Fruit fly (Drosophila melanogaster) whole organism, embryonic: ENCODE results near the gene Trm7-34.

Source experiments
- BEAF-32 ChIP-seq: fragments of 200-800 bp; sonication (Bioruptor generic); optimal IDR thresholded peaks from 3 replicates; lab custom pipeline; 2017; ENCODE audit warnings: missing biosample characterization, missing genetic modification characterization, mild to moderate bottlenecking, moderate library complexity, missing genetic modification reagents
- CG10543 ChIP-seq: fragments of 200-800 bp; sonication (Bioruptor generic); optimal IDR thresholded peaks from 3 replicates; lab custom pipeline; 2017; ENCODE audit warnings: missing biosample characterization, mild to moderate bottlenecking, missing genetic modification characterization, moderate library complexity
- CG10979 ChIP-seq: fragments of 200-800 bp; sonication (Bioruptor generic); optimal IDR thresholded peaks from 2 replicates; lab custom pipeline; 2018; ENCODE audit warnings: missing biosample characterization, mild to moderate bottlenecking, missing genetic modification characterization, moderate library complexity
- CG12391 ChIP-seq: fragments of 200-800 bp; sonication (Bioruptor generic); optimal IDR thresholded peaks from 3 replicates; lab custom pipeline; 2018; ENCODE audit warnings: missing biosample characterization, mild to moderate bottlenecking, missing genetic modification characterization, moderate library complexity
- CG13424 ChIP-seq: fragments of 200-800 bp; sonication (Bioruptor generic); optimal IDR thresholded peaks from 2 replicates; lab custom pipeline; 2019; ENCODE audit warnings: missing biosample characterization, mild to moderate bottlenecking, missing genetic modification characterization, moderate library complexity
- CG14014 ChIP-seq: fragments of 200-800 bp; sonication (Bioruptor generic); IDR thresholded peaks from 2 replicates; pipeline ENCODE4 v1.3.6; 2022; ENCODE audit warnings: missing biosample characterization, missing genetic modification characterization
- CG14710 ChIP-seq: fragments of 200-800 bp; sonication (Bioruptor generic); optimal IDR thresholded peaks from 3 replicates; lab custom pipeline; 2019; ENCODE audit warnings: missing biosample characterization, mild to moderate bottlenecking, missing genetic modification characterization, moderate library complexity
- CG15514 ChIP-seq: fragments of 200-800 bp; sonication (Bioruptor generic); optimal IDR thresholded peaks from 3 replicates; lab custom pipeline; 2017; ENCODE audit warnings: missing biosample characterization, missing genetic modification characterization, mild to moderate bottlenecking, moderate library complexity, missing genetic modification reagents
- CG15696 ChIP-seq: fragments of 200-800 bp; sonication (Bioruptor generic); optimal IDR thresholded peaks from 2 replicates; lab custom pipeline; 2019; ENCODE audit warnings: missing biosample characterization, mild to moderate bottlenecking, missing genetic modification characterization, moderate library complexity
- CG1603 ChIP-seq: fragments of 200-800 bp; sonication (Bioruptor generic); optimal IDR thresholded peaks from 2 replicates; lab custom pipeline; 2019; ENCODE audit warnings: missing biosample characterization, mild to moderate bottlenecking, missing genetic modification characterization, moderate library complexity
- CG17829 ChIP-seq: fragments of 200-800 bp; optimal IDR thresholded peaks from 2 replicates; lab custom pipeline; 2019; ENCODE audit warnings: missing biosample characterization, mild to moderate bottlenecking, missing genetic modification characterization, moderate library complexity
- CG1792 ChIP-seq: fragments of 200-800 bp; sonication (Bioruptor generic); optimal IDR thresholded peaks from 2 replicates; lab custom pipeline; 2016; ENCODE audit warnings: missing biosample characterization, missing genetic modification characterization
- CG18764 ChIP-seq: fragments of 200-800 bp; sonication (Bioruptor generic); optimal IDR thresholded peaks from 3 replicates; lab custom pipeline; 2016; ENCODE audit warnings: missing biosample characterization, missing genetic modification characterization
- CG2116 ChIP-seq: fragments of 200-800 bp; sonication (Bioruptor generic); optimal IDR thresholded peaks from 3 replicates; lab custom pipeline; 2018; ENCODE audit warnings: missing biosample characterization, mild to moderate bottlenecking, missing genetic modification characterization
- CG3847 ChIP-seq: fragments of 200-800 bp; sonication (Bioruptor generic); IDR thresholded peaks from 2 replicates; pipeline ENCODE4 v1.3.6; 2022; ENCODE audit warnings: missing biosample characterization, missing genetic modification characterization
- CG4617 ChIP-seq: fragments of 200-800 bp; sonication (Bioruptor generic); optimal IDR thresholded peaks from 3 replicates; lab custom pipeline; 2016; ENCODE audit warnings: missing biosample characterization, missing genetic modification characterization, borderline replicate concordance
- CG6791 ChIP-seq: fragments of 200-800 bp; sonication (Bioruptor generic); IDR thresholded peaks from 3 replicates; pipeline ENCODE4 v1.3.6; 2022; ENCODE audit warnings: missing biosample characterization, missing genetic modification characterization; ENCODE audit not compliant: partially characterized antibody
- CG7839 ChIP-seq: fragments of 200-800 bp; sonication (Bioruptor generic); optimal IDR thresholded peaks from 3 replicates; lab custom pipeline; 2018; ENCODE audit warnings: missing biosample characterization, mild to moderate bottlenecking, missing genetic modification characterization, moderate library complexity
- CG9797 ChIP-seq: fragments of 200-800 bp; sonication (Bioruptor generic); optimal IDR thresholded peaks from 3 replicates; lab custom pipeline; 2018; ENCODE audit warnings: missing biosample characterization, mild to moderate bottlenecking, missing genetic modification characterization
- Dip3 ChIP-seq: fragments of 200-800 bp; sonication (Bioruptor generic); optimal IDR thresholded peaks from 3 replicates; lab custom pipeline; 2016; ENCODE audit warnings: missing biosample characterization, missing genetic modification characterization
- Dll ChIP-seq: fragments of 200-800 bp; sonication (Bioruptor generic); IDR thresholded peaks from 4 replicates; pipeline ENCODE4 v1.3.6; 2022; ENCODE audit warnings: missing biosample characterization, missing genetic modification characterization; ENCODE audit not compliant: partially characterized antibody
- Ets97D ChIP-seq: fragments of 200-800 bp; sonication (Bioruptor generic); optimal IDR thresholded peaks from 3 replicates; lab custom pipeline; 2016; ENCODE audit warnings: missing biosample characterization, missing genetic modification characterization
- HLH4C ChIP-seq: fragments of 200-800 bp; sonication (Bioruptor generic); IDR thresholded peaks from 3 replicates; pipeline ENCODE4 v1.3.6; 2022; ENCODE audit warnings: missing biosample characterization, missing genetic modification characterization; ENCODE audit not compliant: partially characterized antibody
- Hr3 ChIP-seq: fragments of 200-800 bp; sonication (Bioruptor generic); optimal IDR thresholded peaks from 3 replicates; lab custom pipeline; 2016; ENCODE audit warnings: missing biosample characterization, missing genetic modification characterization
- MBD-R2 ChIP-seq: fragments of 200-800 bp; sonication (Bioruptor generic); IDR thresholded peaks from 2 replicates; pipeline ENCODE4 v1.3.6; 2022; ENCODE audit warnings: missing biosample characterization, missing genetic modification characterization
- MESR4 ChIP-seq: fragments of 200-800 bp; sonication (Bioruptor generic); optimal IDR thresholded peaks from 2 replicates; lab custom pipeline; 2018; ENCODE audit warnings: missing biosample characterization, mild to moderate bottlenecking, missing genetic modification characterization, moderate library complexity
- Med ChIP-seq: fragments of 200-800 bp; sonication (Bioruptor generic); peaks from one replicate; lab custom pipeline; 2016; ENCODE audit warnings: missing biosample characterization, missing genetic modification characterization, mild to moderate bottlenecking, inconsistent platforms, moderate library complexity
- Myb ChIP-seq: fragments of 200-800 bp; sonication (Bioruptor generic); optimal IDR thresholded peaks from 2 replicates; lab custom pipeline; 2016; ENCODE audit warnings: missing biosample characterization, missing genetic modification characterization
- Nf-YC ChIP-seq: fragments of 200-800 bp; optimal IDR thresholded peaks from 3 replicates; lab custom pipeline; 2019; ENCODE audit warnings: missing biosample characterization, mild to moderate bottlenecking, missing genetic modification characterization, moderate library complexity
- PHDP ChIP-seq: fragments of 200-800 bp; sonication (Bioruptor generic); optimal IDR thresholded peaks from 3 replicates; lab custom pipeline; 2018; ENCODE audit warnings: missing biosample characterization, mild to moderate bottlenecking, missing genetic modification characterization, moderate library complexity
- Scr ChIP-seq: fragments of 200-800 bp; sonication (Bioruptor generic); IDR thresholded peaks from 2 replicates; pipeline ENCODE4 v1.3.6; 2022; ENCODE audit warnings: missing biosample characterization, missing genetic modification characterization; ENCODE audit not compliant: partially characterized antibody
- Sry-δ ChIP-seq: fragments of 200-800 bp; sonication (Bioruptor generic); optimal IDR thresholded peaks from 2 replicates; lab custom pipeline; 2016; ENCODE audit warnings: missing biosample characterization, missing genetic modification characterization
- Xrp1 ChIP-seq: fragments of 200-800 bp; sonication (Bioruptor generic); IDR thresholded peaks from 2 replicates; pipeline ENCODE4 v1.3.6; 2022; ENCODE audit warnings: missing biosample characterization, missing genetic modification characterization
- bbx ChIP-seq: fragments of 200-800 bp; sonication (Bioruptor generic); IDR thresholded peaks from 2 replicates; pipeline ENCODE4 v1.3.6; 2022; ENCODE audit warnings: missing biosample characterization, missing genetic modification characterization; ENCODE audit not compliant: partially characterized antibody
- bigmax ChIP-seq: fragments of 200-800 bp; sonication (Bioruptor generic); optimal IDR thresholded peaks from 2 replicates; lab custom pipeline; 2018; ENCODE audit warnings: missing biosample characterization, mild to moderate bottlenecking, missing genetic modification characterization
- btn ChIP-seq: fragments of 200-800 bp; sonication (Bioruptor generic); optimal IDR thresholded peaks from 2 replicates; lab custom pipeline; 2016; ENCODE audit warnings: missing biosample characterization, missing genetic modification characterization
- ci ChIP-seq: fragments of 200-800 bp; sonication (Bioruptor generic); IDR thresholded peaks from 3 replicates; pipeline ENCODE4 v1.3.6; 2022; ENCODE audit warnings: missing biosample characterization, missing genetic modification characterization
- fd64A ChIP-seq: fragments of 200-800 bp; sonication (Bioruptor generic); optimal IDR thresholded peaks from 3 replicates; lab custom pipeline; 2018; ENCODE audit warnings: missing biosample characterization, mild to moderate bottlenecking, missing genetic modification characterization
- gfzf ChIP-seq: fragments of 200-800 bp; sonication (Bioruptor generic); optimal IDR thresholded peaks from 2 replicates; lab custom pipeline; 2016; ENCODE audit warnings: missing biosample characterization, mild to moderate bottlenecking, missing genetic modification characterization, moderate library complexity
- grau ChIP-seq: fragments of 200-800 bp; optimal IDR thresholded peaks from 3 replicates; lab custom pipeline; 2019; ENCODE audit warnings: missing biosample characterization, mild to moderate bottlenecking, missing genetic modification characterization, moderate library complexity
- lbe ChIP-seq: fragments of 200-800 bp; sonication (Bioruptor generic); optimal IDR thresholded peaks from 2 replicates; lab custom pipeline; 2016; ENCODE audit warnings: missing biosample characterization, mild to moderate bottlenecking, missing genetic modification characterization
- pzg ChIP-seq: fragments of 200-800 bp; sonication (Bioruptor generic); optimal IDR thresholded peaks from 3 replicates; lab custom pipeline; 2018; ENCODE audit warnings: missing biosample characterization, mild to moderate bottlenecking, missing genetic modification characterization, moderate library complexity
- sc ChIP-seq, 3 experiments: fragments of >200 bp in 2 of 3; fragments of 200-800 bp in 1 of 3; sonication (Bioruptor generic) in 1 of 3; optimal IDR thresholded peaks; 2 replicates in 2 of 3; 3 replicates in 1 of 3; lab custom pipeline; 2017; ENCODE audit warnings: mild to moderate bottlenecking in 1 of 3, missing biosample characterization in 1 of 3, missing genetic modification characterization in 1 of 3, missing genetic modification reagents in 1 of 3
- sens ChIP-seq: fragments of 200-800 bp; sonication (Bioruptor generic); peaks from one replicate; lab custom pipeline; 2016; ENCODE audit warnings: missing biosample characterization, missing genetic modification characterization
- slbo ChIP-seq: fragments of 200-800 bp; sonication (Bioruptor generic); IDR thresholded peaks from 2 replicates; pipeline ENCODE4 v1.3.6; 2022; ENCODE audit warnings: missing biosample characterization, missing genetic modification characterization
- sob ChIP-seq: fragments of 200-800 bp; sonication (Bioruptor generic); IDR thresholded peaks from 2 replicates; pipeline ENCODE4 v1.3.6; 2022; ENCODE audit warnings: missing biosample characterization, missing genetic modification characterization
- sug ChIP-seq: fragments of 200-800 bp; optimal IDR thresholded peaks from 2 replicates; lab custom pipeline; 2019; ENCODE audit warnings: missing biosample characterization, mild to moderate bottlenecking, missing genetic modification characterization, moderate library complexity
- unc-4 ChIP-seq: fragments of 200-800 bp; sonication (Bioruptor generic); IDR thresholded peaks from 2 replicates; pipeline ENCODE4 v1.3.6; 2022; ENCODE audit warnings: missing biosample characterization, missing genetic modification characterization; ENCODE audit not compliant: partially characterized antibody

Gene Trm7-34

dm6 chr3R:21130050-21130449 is 3.6 kb downstream of the Trm7-34 start, which contains the start of gene Ice2 (continued):
- TF ChIP-seq CG3847 (GFP tag; lab: Robert Waterston, UW) (no peak; the same call in 1 of the 2 replicates), CG17829 (tag; lab: Kevin White, UChicago) (peak; percentile 45), HLH4C (GFP tag; lab: Robert Waterston, UW) (peak; percentile 35; the same call in 1 of the 3 replicates), pzg (GFP tag; lab: Kevin White, UChicago) (peak; percentile 61), CG15514 (GFP tag; lab: Kevin White, UChicago) (peak; percentile 92), unc-4 (GFP tag; lab: Robert Waterston, UW) (peak; percentile 53; the same call in 1 of the 2 replicates), PHDP (tag; lab: Kevin White, UChicago) (peak; percentile 10), Hr3 (GFP tag; lab: Kevin White, UChicago) (no peak), bbx (GFP tag; lab: Robert Waterston, UW) (peak; percentile 38; the same call in 1 of the 2 replicates), lbe (GFP tag; lab: Kevin White, UChicago) (peak; percentile 37), CG10979 (tag; lab: Kevin White, UChicago) (peak; percentile 5), Nf-YC (tag; lab: Kevin White, UChicago) (peak; percentile 2), slbo (GFP tag; lab: Robert Waterston, UW) (0 out of 2 replicates have a peak, but pooled peaks have one; percentile 34), Dll (peak; percentile 42; the same call in 1 of the 4 replicates), CG14014 (peak; percentile 33; the same call in 1 of the 2 replicates), BEAF-32 (GFP tag; lab: Kevin White, UChicago) (peak; percentile 53), sob (GFP tag; lab: Robert Waterston, UW) (peak; percentile 38), CG9797 (GFP tag; lab: Kevin White, UChicago) (peak; percentile 63), CG6791 (GFP tag; lab: Robert Waterston, UW) (peak; percentile 57; the same call in 2 of the 3 replicates), gfzf (GFP tag; lab: Kevin White, UChicago) (peak; percentile 75), CG7839 (tag; lab: Kevin White, UChicago) (no peak), sc (optimal IDR thresholded peaks at IDR 0.05; lab: Kevin White, UChicago) (no peak), sc (GFP tag; optimal IDR thresholded peaks at IDR 0.05; lab: Kevin White, UChicago) (no peak), fd64A (GFP tag; lab: Kevin White, UChicago) (no peak), MBD-R2 (GFP tag; lab: Robert Waterston, UW) (peak; percentile 57), CG2116 (GFP tag; lab: Kevin White, UChicago) (peak; percentile 67), bigmax (no peak), CG12391 (tag; lab: Kevin White, UChicago) (peak; percentile 9), CG14710 (peak; percentile 52), Xrp1 (GFP tag; lab: Robert Waterston, UW) (peak; percentile 25; the same call in 1 of the 2 replicates), Ets97D (peak; percentile 61), Med (GFP tag; lab: Kevin White, UChicago) (peak; percentile 76), CG10543 (GFP tag; lab: Kevin White, UChicago) (no peak), btn (GFP tag; lab: Kevin White, UChicago) (no peak), Scr (GFP tag; lab: Robert Waterston, UW) (peak; percentile 35), CG13424 (tag; lab: Kevin White, UChicago) (peak; percentile 41), CG18764 (GFP tag; lab: Kevin White, UChicago) (peak; percentile 99), sug (tag; lab: Kevin White, UChicago) (peak; percentile 21), CG15696 (tag; lab: Kevin White, UChicago) (peak; percentile 7), Sry-δ (peak; percentile 49), sens (GFP tag; lab: Kevin White, UChicago) (peak; percentile 74), grau (tag; lab: Kevin White, UChicago) (no peak), Myb (GFP tag; lab: Kevin White, UChicago) (peak; percentile 96), CG1603 (tag; lab: Kevin White, UChicago) (peak; percentile 49), CG4617 (GFP tag; lab: Kevin White, UChicago) (peak; percentile 56), MESR4 (GFP tag; lab: Kevin White, UChicago) (peak; percentile 23), Dip3 (GFP tag; lab: Kevin White, UChicago) (no peak), ci (GFP tag; lab: Robert Waterston, UW) (0 out of 3 replicates have a peak, but pooled peaks have one; percentile 14), CG1792 (GFP tag; lab: Kevin White, UChicago) (peak; percentile 42)
